Fruit fly (Drosophila melanogaster): ENCODE results near the gene ACXD.

The ACXD gene

dm6 chr3L:2237034-2237433 lies 374 bp upstream of the ACXD start, which contains the start of gene CG9018 (continued):
- TF ChIP-seq HmgD (GFP tag; optimal IDR thresholded peaks at IDR 0.05), result peak; percentile 42
- TF ChIP-seq tx (GFP tag; optimal IDR thresholded peaks at IDR 0.05), result no peak
- no peak for TF ChIP-seq Gug (GFP tag; IDR thresholded peaks at IDR 0.05)
- no peak for TF ChIP-seq CG18619 (GFP tag; optimal IDR thresholded peaks at IDR 0.05)
- TF ChIP-seq Xbp1 (GFP tag; optimal IDR thresholded peaks at IDR 0.05), result no peak
- TF ChIP-seq vfl (GFP tag; optimal IDR thresholded peaks at IDR 0.05), result no peak
- TF ChIP-seq stwl (tag; optimal IDR thresholded peaks at IDR 0.05), result peak; percentile 61
- no peak for TF ChIP-seq Ravus (GFP tag; IDR thresholded peaks at IDR 0.05)
- TF ChIP-seq gsb (GFP tag; IDR thresholded peaks at IDR 0.05), result no peak
- TF ChIP-seq CG10274 (GFP tag; optimal IDR thresholded peaks at IDR 0.05), result no peak
- TF ChIP-seq ap (GFP tag; IDR thresholded peaks at IDR 0.05), result no peak
- TF ChIP-seq aop (GFP tag; IDR thresholded peaks at IDR 0.05), result no peak
- TF ChIP-seq CG9817 (tag; optimal IDR thresholded peaks at IDR 0.05), result no peak
- no peak for TF ChIP-seq az2 (GFP tag; optimal IDR thresholded peaks at IDR 0.05)
- no peak for TF ChIP-seq zfh1 (GFP tag; IDR thresholded peaks at IDR 0.05)
- peak; percentile 79 for TF ChIP-seq Lhr (GFP tag; optimal IDR thresholded peaks at IDR 0.05)
- no peak for TF ChIP-seq sna (GFP tag; IDR thresholded peaks at IDR 0.05; ENCODE audit: partially characterized antibody)
- TF ChIP-seq CG7928 (GFP tag; optimal IDR thresholded peaks at IDR 0.05), result peak; percentile 86
- TF ChIP-seq CG12659 (GFP tag; optimal IDR thresholded peaks at IDR 0.05), result peak; percentile 41
- no peak for TF ChIP-seq CG2889 (GFP tag; IDR thresholded peaks at IDR 0.05)
- no peak for TF ChIP-seq CG6854 (GFP tag; optimal IDR thresholded peaks at IDR 0.05)
- no peak for TF ChIP-seq rib (GFP tag; IDR thresholded peaks at IDR 0.05)
- TF ChIP-seq gcm2 (GFP tag; optimal IDR thresholded peaks at IDR 0.05), result no peak
- TF ChIP-seq CG4360 (GFP tag; IDR thresholded peaks at IDR 0.05), result no peak
- no peak for TF ChIP-seq Dll (GFP tag; IDR thresholded peaks at IDR 0.05; ENCODE audit: partially characterized antibody)
- TF ChIP-seq Hmr (GFP tag; optimal IDR thresholded peaks at IDR 0.05), result peak; percentile 33
- TF ChIP-seq B-H2 (GFP tag; optimal IDR thresholded peaks at IDR 0.05), result no peak
- no peak for TF ChIP-seq Asciz (GFP tag; optimal IDR thresholded peaks at IDR 0.05)
- no peak for TF ChIP-seq trh (GFP tag; optimal IDR thresholded peaks at IDR 0.05)
- TF ChIP-seq Hr51 (GFP tag; optimal IDR thresholded peaks at IDR 0.05), result no peak
- peak; percentile 79 for TF ChIP-seq pzg (GFP tag; optimal IDR thresholded peaks at IDR 0.05)
- TF ChIP-seq pros (GFP tag; optimal IDR thresholded peaks at IDR 0.05), result peak; percentile 54
- TF ChIP-seq sqz (GFP tag; optimal IDR thresholded peaks at IDR 0.05), result no peak
- TF ChIP-seq CG1024 (GFP tag; IDR thresholded peaks at IDR 0.05), result no peak
- TF ChIP-seq Hey (tag; optimal IDR thresholded peaks at IDR 0.05), result no peak
- TF ChIP-seq CG10654 (GFP tag; optimal IDR thresholded peaks at IDR 0.05), result no peak
- no peak for TF ChIP-seq Trl (optimal IDR thresholded peaks at IDR 0.05)
- peak; percentile 25 for TF ChIP-seq Trl (GFP tag; optimal IDR thresholded peaks at IDR 0.05)
- TF ChIP-seq D19B (GFP tag; optimal IDR thresholded peaks at IDR 0.05), result no peak
- no peak for TF ChIP-seq CG3407 (GFP tag; optimal IDR thresholded peaks at IDR 0.05)
- peak; percentile 12 for TF ChIP-seq Dek (tag; optimal IDR thresholded peaks at IDR 0.05)
- no peak for TF ChIP-seq CG3163 (GFP tag; optimal IDR thresholded peaks at IDR 0.05)
- TF ChIP-seq CG14667 (GFP tag; IDR thresholded peaks at IDR 0.05), result no peak
- TF ChIP-seq Stat92E (GFP tag; optimal IDR thresholded peaks at IDR 0.05), result peak in 1 of 3 experiments; percentile 9
- no peak for TF ChIP-seq dysf (GFP tag; IDR thresholded peaks at IDR 0.05)
- no peak for TF ChIP-seq lbe (GFP tag; optimal IDR thresholded peaks at IDR 0.05)
- no peak for TF ChIP-seq NK7.1 (GFP tag; optimal IDR thresholded peaks at IDR 0.05)
- TF ChIP-seq Myb (GFP tag; optimal IDR thresholded peaks at IDR 0.05), result peak; percentile 72
- TF ChIP-seq CG1529 (GFP tag; optimal IDR thresholded peaks at IDR 0.05), result no peak
- no peak for TF ChIP-seq CG31365 (tag; optimal IDR thresholded peaks at IDR 0.05)
- TF ChIP-seq hth (optimal IDR thresholded peaks at IDR 0.05), result no peak
- no peak for TF ChIP-seq YL-1 (GFP tag; optimal IDR thresholded peaks at IDR 0.05)
- TF ChIP-seq Rfx (GFP tag; IDR thresholded peaks at IDR 0.05), result no peak
